Fruit fly (Drosophila melanogaster) whole organism, embryonic: ENCODE results near the gene Sfp33A4.

ENCODE experiments used
- BEAF-32 ChIP-seq: fragments of 200-800 bp; sonication (Bioruptor generic); optimal IDR thresholded peaks from 3 replicates; lab custom pipeline; 2017; ENCODE audit warnings: missing biosample characterization, missing genetic modification characterization, mild to moderate bottlenecking, moderate library complexity, missing genetic modification reagents
- Bdp1 ChIP-seq: fragments of 200-800 bp; sonication (Bioruptor generic); optimal IDR thresholded peaks from 3 replicates; lab custom pipeline; 2016; ENCODE audit warnings: missing biosample characterization, missing genetic modification characterization
- CG10209 ChIP-seq: fragments of 200-800 bp; sonication (Bioruptor generic); optimal IDR thresholded peaks from 3 replicates; lab custom pipeline; 2017; ENCODE audit warnings: missing biosample characterization, mild to moderate bottlenecking, missing genetic modification characterization, missing genetic modification reagents
- CG11085 ChIP-seq: fragments of 200-800 bp; sonication (Bioruptor generic); IDR thresholded peaks from 2 replicates; pipeline ENCODE4 v1.3.6; 2022; ENCODE audit warnings: missing biosample characterization, missing genetic modification characterization
- CG11093 ChIP-seq: fragments of 200-800 bp; sonication (Bioruptor generic); IDR thresholded peaks from 3 replicates; pipeline ENCODE4 v1.3.6; 2022; ENCODE audit warnings: missing biosample characterization, missing genetic modification characterization
- CG12236 ChIP-seq: fragments of 200-800 bp; sonication (Bioruptor generic); optimal IDR thresholded peaks from 2 replicates; lab custom pipeline; 2016; ENCODE audit warnings: missing biosample characterization, missing genetic modification characterization
- CG12744 ChIP-seq: fragments of 200-800 bp; sonication (Bioruptor generic); optimal IDR thresholded peaks from 2 replicates; lab custom pipeline; 2016; ENCODE audit warnings: missing biosample characterization, missing genetic modification characterization
- CG16813 ChIP-seq: fragments of 200-800 bp; sonication (Bioruptor generic); IDR thresholded peaks from 3 replicates; pipeline ENCODE4 v1.3.6; 2022; ENCODE audit warnings: missing biosample characterization, missing genetic modification characterization; ENCODE audit not compliant: partially characterized antibody
- CG32772 ChIP-seq: fragments of 200-800 bp; sonication (Bioruptor generic); IDR thresholded peaks from 2 replicates; pipeline ENCODE4 v1.3.6; 2022; ENCODE audit warnings: missing biosample characterization, missing genetic modification characterization
- CG34422 ChIP-seq: fragments of 200-800 bp; sonication (Bioruptor generic); IDR thresholded peaks from 3 replicates; pipeline ENCODE4 v1.3.6; 2022; ENCODE audit warnings: missing biosample characterization, missing genetic modification characterization
- CG3847 ChIP-seq: fragments of 200-800 bp; sonication (Bioruptor generic); IDR thresholded peaks from 2 replicates; pipeline ENCODE4 v1.3.6; 2022; ENCODE audit warnings: missing biosample characterization, missing genetic modification characterization
- CG4730 ChIP-seq: fragments of 200-800 bp; sonication (Bioruptor generic); IDR thresholded peaks from 2 replicates; pipeline ENCODE4 v1.3.6; 2022; ENCODE audit warnings: missing biosample characterization, missing genetic modification characterization
- CG6791 ChIP-seq: fragments of 200-800 bp; sonication (Bioruptor generic); IDR thresholded peaks from 3 replicates; pipeline ENCODE4 v1.3.6; 2022; ENCODE audit warnings: missing biosample characterization, missing genetic modification characterization; ENCODE audit not compliant: partially characterized antibody
- CG7556 ChIP-seq: fragments of 200-800 bp; sonication (Bioruptor generic); optimal IDR thresholded peaks from 2 replicates; lab custom pipeline; 2017; ENCODE audit warnings: missing biosample characterization, mild to moderate bottlenecking, missing genetic modification characterization
- CG8281 ChIP-seq: fragments of 200-800 bp; sonication (Bioruptor generic); optimal IDR thresholded peaks from 2 replicates; lab custom pipeline; 2018; ENCODE audit warnings: missing biosample characterization, mild to moderate bottlenecking, missing genetic modification characterization, moderate library complexity
- CG8290 ChIP-seq, 3 experiments: fragments of 200-800 bp; sonication (Bioruptor generic); optimal IDR thresholded peaks; 2 replicates each; lab custom pipeline; 2016 to 2019; ENCODE audit warnings: missing biosample characterization in 3 of 3, missing genetic modification characterization in 3 of 3, mild to moderate bottlenecking in 2 of 3, moderate library complexity in 1 of 3
- CG8944 ChIP-seq: fragments of 200-800 bp; sonication (Bioruptor generic); optimal IDR thresholded peaks from 3 replicates; lab custom pipeline; 2016; ENCODE audit warnings: missing biosample characterization, missing genetic modification characterization
- Chrac-16 ChIP-seq: fragments of 200-800 bp; sonication (Bioruptor generic); optimal IDR thresholded peaks from 3 replicates; lab custom pipeline; 2016; ENCODE audit warnings: missing biosample characterization, missing genetic modification characterization
- D19A ChIP-seq: fragments of 200-800 bp; optimal IDR thresholded peaks from 3 replicates; lab custom pipeline; 2019; ENCODE audit warnings: missing biosample characterization, mild to moderate bottlenecking, missing genetic modification characterization, moderate library complexity
- Dbx ChIP-seq: fragments of 200-800 bp; sonication (Bioruptor generic); IDR thresholded peaks from 3 replicates; pipeline ENCODE4 v1.3.6; 2022; ENCODE audit warnings: missing biosample characterization, missing genetic modification characterization
- Dp ChIP-seq: fragments of 200-800 bp; sonication (Bioruptor generic); optimal IDR thresholded peaks from 2 replicates; lab custom pipeline; 2018; ENCODE audit warnings: missing biosample characterization, mild to moderate bottlenecking, missing genetic modification characterization, moderate library complexity
- E2f2 ChIP-seq: fragments of 200-800 bp; sonication (Bioruptor generic); IDR thresholded peaks from 2 replicates; pipeline ENCODE4 v1.3.6; 2022; ENCODE audit warnings: missing biosample characterization, missing genetic modification characterization
- Ets97D ChIP-seq: fragments of 200-800 bp; sonication (Bioruptor generic); optimal IDR thresholded peaks from 3 replicates; lab custom pipeline; 2016; ENCODE audit warnings: missing biosample characterization, missing genetic modification characterization
- Hey ChIP-seq: fragments of 200-800 bp; sonication (Bioruptor generic); optimal IDR thresholded peaks from 3 replicates; lab custom pipeline; 2018; ENCODE audit warnings: missing biosample characterization, mild to moderate bottlenecking, missing genetic modification characterization
- HmgZ ChIP-seq: fragments of 200-800 bp; sonication (Bioruptor generic); optimal IDR thresholded peaks from 2 replicates; lab custom pipeline; 2018; ENCODE audit warnings: missing biosample characterization, mild to moderate bottlenecking, missing genetic modification characterization
- Lhr ChIP-seq: fragments of 200-800 bp; sonication (Bioruptor generic); optimal IDR thresholded peaks from 3 replicates; lab custom pipeline; 2017; ENCODE audit warnings: mild to moderate bottlenecking, missing biosample characterization, missing genetic modification reagents, missing genetic modification characterization
- Mes4 ChIP-seq: fragments of 200-800 bp; sonication (Bioruptor generic); optimal IDR thresholded peaks from 2 replicates; lab custom pipeline; 2016; ENCODE audit warnings: missing biosample characterization, missing genetic modification characterization
- Nf-YA ChIP-seq: fragments of 200-800 bp; sonication (Bioruptor generic); IDR thresholded peaks from 2 replicates; pipeline ENCODE4 v1.3.6; 2022; ENCODE audit warnings: missing biosample characterization, missing genetic modification characterization
- Ravus ChIP-seq: fragments of 200-800 bp; sonication (Bioruptor generic); IDR thresholded peaks from 2 replicates; pipeline ENCODE4 v1.3.6; 2022; ENCODE audit warnings: missing biosample characterization, missing genetic modification characterization
- Rfx ChIP-seq: fragments of 200-800 bp; sonication (Bioruptor generic); IDR thresholded peaks from 2 replicates; pipeline ENCODE4 v1.3.6; 2022; ENCODE audit warnings: missing biosample characterization, missing genetic modification characterization
- TFAM ChIP-seq: fragments of 200-800 bp; sonication (Bioruptor generic); optimal IDR thresholded peaks from 2 replicates; lab custom pipeline; 2017; ENCODE audit warnings: missing biosample characterization, missing genetic modification characterization, inconsistent platforms
- dm ChIP-seq: fragments of 200-800 bp; sonication (Bioruptor generic); optimal IDR thresholded peaks from 3 replicates; lab custom pipeline; 2016; ENCODE audit warnings: missing biosample characterization, missing genetic modification characterization
- fu2 ChIP-seq: fragments of 200-800 bp; sonication (Bioruptor generic); optimal IDR thresholded peaks from 2 replicates; lab custom pipeline; 2016; ENCODE audit warnings: missing biosample characterization, missing genetic modification characterization
- gce ChIP-seq: fragments of 200-800 bp; sonication (Bioruptor generic); IDR thresholded peaks from 3 replicates; pipeline ENCODE4 v1.3.6; 2022; ENCODE audit warnings: missing biosample characterization, missing genetic modification characterization
- gcm2 ChIP-seq: fragments of 200-800 bp; sonication (Bioruptor generic); optimal IDR thresholded peaks from 2 replicates; lab custom pipeline; 2016; ENCODE audit warnings: missing biosample characterization, missing genetic modification characterization
- gfzf ChIP-seq: fragments of 200-800 bp; sonication (Bioruptor generic); optimal IDR thresholded peaks from 2 replicates; lab custom pipeline; 2016; ENCODE audit warnings: missing biosample characterization, mild to moderate bottlenecking, missing genetic modification characterization, moderate library complexity
- hb ChIP-seq: fragments of 200-800 bp; sonication (Bioruptor generic); IDR thresholded peaks from 3 replicates; pipeline ENCODE4 v1.3.6; 2022; ENCODE audit warnings: missing biosample characterization, missing genetic modification characterization; ENCODE audit not compliant: partially characterized antibody
- jigr1 ChIP-seq: fragments of 200-800 bp; sonication (Bioruptor generic); IDR thresholded peaks from 3 replicates; pipeline ENCODE4 v1.3.6; 2022; ENCODE audit warnings: missing biosample characterization, missing genetic modification characterization
- kay ChIP-seq: fragments of 200-800 bp; sonication (Bioruptor generic); optimal IDR thresholded peaks from 2 replicates; lab custom pipeline; 2016; ENCODE audit warnings: missing biosample characterization, missing genetic modification characterization
- ken ChIP-seq: fragments of 200-800 bp; sonication (Bioruptor generic); IDR thresholded peaks from 3 replicates; pipeline ENCODE4 v1.3.6; 2022; ENCODE audit warnings: missing biosample characterization, missing genetic modification characterization
- lola ChIP-seq, 3 experiments: fragments of >200 bp in 2 of 3; fragments of 200-800 bp in 1 of 3; sonication (Bioruptor generic) in 1 of 3; optimal IDR thresholded peaks; 2 replicates each; lab custom pipeline; 2017 to 2019; ENCODE audit warnings: missing biosample characterization in 3 of 3, missing genetic modification characterization in 3 of 3, mild to moderate bottlenecking in 1 of 3, moderate library complexity in 1 of 3
- nerfin-2 ChIP-seq: fragments of 200-800 bp; sonication (Bioruptor generic); IDR thresholded peaks from 2 replicates; pipeline ENCODE4 v1.3.6; 2022; ENCODE audit warnings: missing biosample characterization, missing genetic modification characterization; ENCODE audit not compliant: partially characterized antibody
- oc ChIP-seq: fragments of 200-800 bp; sonication (Bioruptor generic); optimal IDR thresholded peaks from 2 replicates; lab custom pipeline; 2018; ENCODE audit warnings: missing biosample characterization, mild to moderate bottlenecking, missing genetic modification characterization, moderate library complexity
- org-1 ChIP-seq: fragments of 200-800 bp; sonication (Bioruptor generic); optimal IDR thresholded peaks from 2 replicates; lab custom pipeline; 2017; ENCODE audit warnings: missing biosample characterization, missing genetic modification characterization
- peb ChIP-seq: fragments of 200-800 bp; sonication (Bioruptor generic); IDR thresholded peaks from 2 replicates; pipeline ENCODE4 v1.3.6; 2022; ENCODE audit warnings: missing biosample characterization, missing genetic modification characterization
- phol ChIP-seq: fragments of 200-800 bp; sonication (Bioruptor generic); optimal IDR thresholded peaks from 3 replicates; lab custom pipeline; 2018; ENCODE audit warnings: missing biosample characterization, mild to moderate bottlenecking, missing genetic modification characterization, moderate library complexity
- pnt ChIP-seq: fragments of 200-800 bp; sonication (Bioruptor generic); optimal IDR thresholded peaks from 3 replicates; lab custom pipeline; 2016; ENCODE audit warnings: missing biosample characterization, missing genetic modification characterization
- psq ChIP-seq: fragments of 200-800 bp; sonication (Bioruptor generic); optimal IDR thresholded peaks from 2 replicates; lab custom pipeline; 2017; ENCODE audit warnings: missing biosample characterization, missing genetic modification characterization
- pum ChIP-seq: fragments of 200-800 bp; sonication (Bioruptor generic); optimal IDR thresholded peaks from 2 replicates; lab custom pipeline; 2016; ENCODE audit warnings: missing biosample characterization, missing genetic modification characterization
- so ChIP-seq: fragments of 200-800 bp; sonication (Bioruptor generic); IDR thresholded peaks from 3 replicates; pipeline ENCODE4 v1.3.6; 2022; ENCODE audit warnings: missing biosample characterization, missing genetic modification characterization
- sqz ChIP-seq: fragments of 200-800 bp; sonication (Bioruptor generic); optimal IDR thresholded peaks from 3 replicates; lab custom pipeline; 2018; ENCODE audit warnings: missing biosample characterization, mild to moderate bottlenecking, missing genetic modification characterization

Sfp33A4 gene

dm6 chr2L:11829277-11829676, 7.8 kb upstream of the Sfp33A4 start, which contains the start of gene esc (continued):
- TF ChIP-seq phol (tag; lab: Kevin White, UChicago) (peak; percentile 49), nerfin-2 (GFP tag; lab: Robert Waterston, UW) (no peak), org-1 (GFP tag; lab: Kevin White, UChicago) (no peak), Lhr (GFP tag; lab: Kevin White, UChicago) (peak; percentile 88), Hey (no peak), CG12744 (GFP tag; lab: Kevin White, UChicago) (peak; percentile 15), CG6791 (GFP tag; lab: Robert Waterston, UW) (peak; percentile 64; the same call in 2 of the 3 replicates), Dbx (no peak; the same call in 2 of the 3 replicates), pum (GFP tag; lab: Kevin White, UChicago) (peak; percentile 14), CG8281 (tag; lab: Kevin White, UChicago) (no peak), CG34422 (GFP tag; lab: Robert Waterston, UW) (no peak), fu2 (GFP tag; lab: Kevin White, UChicago) (peak; percentile 3), CG11093 (GFP tag; lab: Robert Waterston, UW) (no peak), psq (GFP tag; lab: Kevin White, UChicago) (no peak), HmgZ (tag; lab: Kevin White, UChicago) (peak; percentile 77), Mes4 (GFP tag; lab: Kevin White, UChicago) (no peak), dm (GFP tag; lab: Kevin White, UChicago) (peak; percentile 26), CG8944 (GFP tag; lab: Kevin White, UChicago) (peak; percentile 37), CG3847 (GFP tag; lab: Robert Waterston, UW) (peak; percentile 82), peb (GFP tag; lab: Robert Waterston, UW) (no peak), hb (GFP tag; lab: Robert Waterston, UW) (no peak), E2f2 (GFP tag; lab: Robert Waterston, UW) (peak; percentile 99), CG32772 (GFP tag; lab: Robert Waterston, UW) (peak; percentile 43; the same call in 1 of the 2 replicates), CG7556 (no peak), Dp (GFP tag; lab: Kevin White, UChicago) (peak; percentile 98), so (no peak), TFAM (GFP tag; lab: Kevin White, UChicago) (no peak), lola (GFP tag; optimal IDR thresholded peaks at IDR 0.05; lab: Kevin White, UChicago) (no peak), ken (GFP tag; lab: Robert Waterston, UW) (peak; percentile 34; the same call in 1 of the 3 replicates), Bdp1 (GFP tag; lab: Kevin White, UChicago) (peak; percentile 30), Chrac-16 (no peak), jigr1 (GFP tag; lab: Robert Waterston, UW) (no peak), Ets97D (GFP tag; lab: Kevin White, UChicago) (peak; percentile 89), BEAF-32 (GFP tag; lab: Kevin White, UChicago) (peak; percentile 56), gfzf (peak; percentile 96), oc (no peak), gce (GFP tag; lab: Robert Waterston, UW) (no peak), sqz (GFP tag; lab: Kevin White, UChicago) (no peak), kay (GFP tag; lab: Kevin White, UChicago) (no peak), Ravus (GFP tag; lab: Robert Waterston, UW) (no peak), CG8290 (GFP tag; optimal IDR thresholded peaks at IDR 0.05; lab: Kevin White, UChicago) (peak; percentile 50), CG8290 (tag; optimal IDR thresholded peaks at IDR 0.05; lab: Kevin White, UChicago) (no peak), CG4730 (GFP tag; lab: Robert Waterston, UW) (no peak), gcm2 (GFP tag; lab: Kevin White, UChicago) (no peak), Nf-YA (GFP tag; lab: Robert Waterston, UW) (no peak), CG10209 (GFP tag; lab: Kevin White, UChicago) (peak; percentile 21), CG16813 (GFP tag; lab: Robert Waterston, UW) (0 out of 3 replicates have a peak, but pooled peaks have one; percentile 23), D19A (tag; lab: Kevin White, UChicago) (no peak), pnt (GFP tag; lab: Kevin White, UChicago) (no peak), CG12236 (no peak), Rfx (peak; percentile 74), CG11085 (GFP tag; lab: Robert Waterston, UW) (no peak)
